Worm (Caenorhabditis elegans): ENCODE data around the gene H01M10.2.

The H01M10.2 gene

ce11 chrX:2569040-2569439, 16.5 kb downstream of the H01M10.2 start (continued):
- TF ChIP-seq gei-17 (GFP tag; optimal IDR thresholded peaks at IDR 0.05) (no peak), B0336.3 (GFP tag; IDR thresholded peaks at IDR 0.05) (peak; percentile 81), fkh-3 (tag; optimal IDR thresholded peaks at IDR 0.05) (no peak), let-607 (tag; optimal IDR thresholded peaks at IDR 0.05) (peak; percentile 73 to 82), snpc-1.3 (tag; optimal IDR thresholded peaks at IDR 0.05; ENCODE audit: insufficient read depth) (no peak), Y56A3A.18 (GFP tag; IDR thresholded peaks at IDR 0.05) (no peak), Y53G8AR.9 (GFP tag; conservative IDR thresholded peaks at IDR 0.05) (0 out of 2 replicates have a peak, but pooled peaks have one; percentile 46), rcor-1 (GFP tag; IDR thresholded peaks at IDR 0.05) (no peak), ama-1 (optimal IDR thresholded peaks at IDR 0.05) (no peak), ama-1 (GFP tag; optimal IDR thresholded peaks at IDR 0.05) (no peak), nfya-2 (GFP tag; IDR thresholded peaks at IDR 0.05) (no peak), nhr-80 (tag; optimal IDR thresholded peaks at IDR 0.05) (peak; percentile 99)

ce11 chrX:2567761-2568160, 17.8 kb downstream of the H01M10.2 start:
- TF ChIP-seq madf-8 (GFP tag; conservative IDR thresholded peaks at IDR 0.05) (no peak), K12H6.12 (tag; optimal IDR thresholded peaks at IDR 0.05) (no peak), pha-4 (tag; optimal IDR thresholded peaks at IDR 0.05) (no peak), nhr-27 (tag; optimal IDR thresholded peaks at IDR 0.05) (no peak), sdz-38 (tag; optimal IDR thresholded peaks at IDR 0.05) (no peak), lin-40 (tag; optimal IDR thresholded peaks at IDR 0.05) (no peak), F52B5.7 (tag; optimal IDR thresholded peaks at IDR 0.05) (no peak), chd-7 (tag; optimal IDR thresholded peaks at IDR 0.05) (no peak), nhr-80 (tag; optimal IDR thresholded peaks at IDR 0.05) (no peak), pbrm-1 (GFP tag; IDR thresholded peaks at IDR 0.05) (no peak), F23B12.7 (tag; optimal IDR thresholded peaks at IDR 0.05; ENCODE audit: insufficient read depth) (no peak), ztf-28 (GFP tag; IDR thresholded peaks at IDR 0.05) (no peak), zfh-2 (GFP tag; conservative IDR thresholded peaks at IDR 0.05) (no peak)

ce11 chrX:2565308-2565773, 20.2 kb downstream of the H01M10.2 start, which contains the start of gene F52H2.15:
Gene F52H2.15, plus strand, starts transcription at chrX:2565358.
- TF ChIP-seq nhr-80 (tag; optimal IDR thresholded peaks at IDR 0.05) (peak; percentile 49), K12H6.12 (tag; optimal IDR thresholded peaks at IDR 0.05) (no peak)

ce11 chrX:2564047-2564446, 21.5 kb downstream of the H01M10.2 start, which contains the start of gene dhcr-24:
Gene dhcr-24, minus strand, starts transcription at chrX:2564147.
- TF ChIP-seq somi-1 (GFP tag; optimal IDR thresholded peaks at IDR 0.05) (no peak), K12H6.12 (tag; optimal IDR thresholded peaks at IDR 0.05) (no peak), pbrm-1 (GFP tag; IDR thresholded peaks at IDR 0.05) (no peak), B0035.1 (tag; optimal IDR thresholded peaks at IDR 0.05) (no peak), ets-4 (GFP tag; optimal IDR thresholded peaks at IDR 0.05) (no peak), snpc-1.1 (tag; optimal IDR thresholded peaks at IDR 0.05; ENCODE audit: insufficient read depth) (no peak), Y53G8AR.9 (GFP tag; conservative IDR thresholded peaks at IDR 0.05) (no peak), ztf-6 (GFP tag; IDR thresholded peaks at IDR 0.05) (no peak), ztf-3 (GFP tag; optimal IDR thresholded peaks at IDR 0.05) (no peak), die-1 (tag; optimal IDR thresholded peaks at IDR 0.05) (no peak), mes-4 (tag; optimal IDR thresholded peaks at IDR 0.05) (no peak), hlh-12 (tag; optimal IDR thresholded peaks at IDR 0.05) (no peak), egl-44 (GFP tag; IDR thresholded peaks at IDR 0.05) (no peak), C06A6.2 (GFP tag; conservative IDR thresholded peaks at IDR 0.05) (no peak)
